Worm (Caenorhabditis elegans): Measurements from ENCODE around the gene Y40C7B.4.

DNA sequence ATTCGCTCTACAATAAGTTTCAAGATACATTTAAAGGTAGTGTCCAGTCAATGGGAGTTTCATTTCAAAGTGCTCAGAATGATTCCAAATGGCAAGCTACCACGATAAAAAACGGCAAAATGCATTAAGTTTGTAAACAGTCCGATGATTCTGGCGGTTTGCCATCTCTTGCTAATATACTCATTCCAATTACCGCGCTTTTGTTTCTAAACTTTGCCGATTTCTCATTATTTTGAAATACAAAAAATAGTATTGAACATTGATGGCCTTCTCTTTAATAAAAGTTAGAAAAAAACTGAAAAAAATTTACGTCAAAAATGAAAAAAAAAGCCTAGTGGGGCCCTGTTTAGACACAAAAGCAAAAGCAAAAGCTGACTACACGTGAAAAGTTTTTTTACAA, 37.4 kb upstream of the Y40C7B.4 start:
- no peak for TF ChIP-seq nhr-76 (tag; optimal IDR thresholded peaks at IDR 0.05)
- TF ChIP-seq elt-3 (tag; optimal IDR thresholded peaks at IDR 0.05), result no peak
- TF ChIP-seq nhr-12 (tag; optimal IDR thresholded peaks at IDR 0.05), result no peak
- no peak for TF ChIP-seq drap-1 (GFP tag; optimal IDR thresholded peaks at IDR 0.05)
- TF ChIP-seq nhr-28 (tag; optimal IDR thresholded peaks at IDR 0.05), result no peak
- TF ChIP-seq lin-13 (tag; optimal IDR thresholded peaks at IDR 0.05), result no peak
- TF ChIP-seq unc-62 (GFP tag; optimal IDR thresholded peaks at IDR 0.05), result no peak
- no peak for TF ChIP-seq blmp-1 (tag; optimal IDR thresholded peaks at IDR 0.05)
- no peak for TF ChIP-seq snpc-4 (tag; optimal IDR thresholded peaks at IDR 0.05)
